Fruit fly (Drosophila melanogaster) whole organism, embryonic: Measurements from ENCODE around the gene Mnn1.

Experiments used
- Bgb ChIP-seq: fragments of 200-800 bp; sonication (Bioruptor generic); IDR thresholded peaks from 2 replicates; pipeline ENCODE4 v1.3.6; 2022; ENCODE audit warnings: missing biosample characterization, missing genetic modification characterization; ENCODE audit not compliant: partially characterized antibody
- CG10147 ChIP-seq: fragments of 200-800 bp; sonication (Bioruptor generic); optimal IDR thresholded peaks from 2 replicates; lab custom pipeline; 2019; ENCODE audit warnings: missing biosample characterization, mild to moderate bottlenecking, missing genetic modification characterization, moderate library complexity
- CG10321 ChIP-seq: fragments of 200-800 bp; sonication (Bioruptor generic); IDR thresholded peaks from 2 replicates; pipeline ENCODE4 v1.3.6; 2022; ENCODE audit warnings: missing biosample characterization, missing genetic modification characterization
- CG10543 ChIP-seq: fragments of 200-800 bp; sonication (Bioruptor generic); optimal IDR thresholded peaks from 3 replicates; lab custom pipeline; 2017; ENCODE audit warnings: missing biosample characterization, mild to moderate bottlenecking, missing genetic modification characterization, moderate library complexity
- CG11247 ChIP-seq: fragments of 200-800 bp; sonication (Bioruptor generic); IDR thresholded peaks from 2 replicates; pipeline ENCODE4 v1.3.6; 2022; ENCODE audit warnings: missing biosample characterization, missing genetic modification characterization
- CG11456 ChIP-seq: fragments of 200-800 bp; sonication (Bioruptor generic); IDR thresholded peaks from 3 replicates; pipeline ENCODE4 v1.3.6; 2022; ENCODE audit warnings: missing biosample characterization, missing genetic modification characterization
- CG12744 ChIP-seq: fragments of 200-800 bp; sonication (Bioruptor generic); optimal IDR thresholded peaks from 2 replicates; lab custom pipeline; 2016; ENCODE audit warnings: missing biosample characterization, missing genetic modification characterization
- CG13123 ChIP-seq: fragments of 200-800 bp; sonication (Bioruptor generic); optimal IDR thresholded peaks from 2 replicates; lab custom pipeline; 2016; ENCODE audit warnings: missing biosample characterization, missing genetic modification characterization
- CG14441 ChIP-seq: fragments of 200-800 bp; sonication (Bioruptor generic); IDR thresholded peaks from 2 replicates; pipeline ENCODE4 v1.3.6; 2022; ENCODE audit warnings: missing biosample characterization, missing genetic modification characterization
- CG14860 ChIP-seq: fragments of 200-800 bp; sonication (Bioruptor generic); IDR thresholded peaks from 3 replicates; pipeline ENCODE4 v1.3.6; 2022; ENCODE audit warnings: missing biosample characterization, missing genetic modification characterization; ENCODE audit not compliant: partially characterized antibody
- CG1529 ChIP-seq: fragments of 200-800 bp; sonication (Bioruptor generic); optimal IDR thresholded peaks from 3 replicates; lab custom pipeline; 2018; ENCODE audit warnings: missing biosample characterization, missing genetic modification characterization
- CG16779 ChIP-seq: fragments of 200-800 bp; sonication (Bioruptor generic); IDR thresholded peaks from 2 replicates; pipeline ENCODE4 v1.3.6; 2022; ENCODE audit warnings: missing biosample characterization, missing genetic modification characterization
- CG17912 ChIP-seq: fragments of 200-800 bp; sonication (Bioruptor generic); optimal IDR thresholded peaks from 2 replicates; lab custom pipeline; 2018; ENCODE audit warnings: missing biosample characterization, mild to moderate bottlenecking, missing genetic modification characterization
- CG1832 ChIP-seq: fragments of 200-800 bp; sonication (Bioruptor generic); optimal IDR thresholded peaks from 2 replicates; lab custom pipeline; 2017; ENCODE audit warnings: missing biosample characterization, mild to moderate bottlenecking, missing genetic modification characterization, inconsistent platforms
- CG18619 ChIP-seq: fragments of 200-800 bp; sonication (Bioruptor generic); optimal IDR thresholded peaks from 3 replicates; lab custom pipeline; 2017; ENCODE audit warnings: missing biosample characterization, mild to moderate bottlenecking, missing genetic modification characterization
- CG2712 ChIP-seq: fragments of 200-800 bp; optimal IDR thresholded peaks from 3 replicates; lab custom pipeline; 2019; ENCODE audit warnings: missing biosample characterization, mild to moderate bottlenecking, missing genetic modification characterization, moderate library complexity
- CG31224 ChIP-seq: fragments of 200-800 bp; sonication (Bioruptor generic); IDR thresholded peaks from 2 replicates; pipeline ENCODE4 v1.3.6; 2022; ENCODE audit warnings: missing biosample characterization, missing genetic modification characterization
- CG31441 ChIP-seq: fragments of 200-800 bp; sonication (Bioruptor generic); IDR thresholded peaks from 2 replicates; pipeline ENCODE4 v1.3.6; 2022; ENCODE audit warnings: missing biosample characterization, missing genetic modification characterization
- CG33213 ChIP-seq: fragments of 200-800 bp; sonication (Bioruptor generic); optimal IDR thresholded peaks from 3 replicates; lab custom pipeline; 2016; ENCODE audit warnings: missing biosample characterization, missing genetic modification characterization
- CG34224 ChIP-seq: fragments of 200-800 bp; sonication (Bioruptor generic); IDR thresholded peaks from 3 replicates; pipeline ENCODE4 v1.3.6; 2022; ENCODE audit warnings: missing biosample characterization, missing genetic modification characterization; ENCODE audit not compliant: partially characterized antibody
- CG34422 ChIP-seq: fragments of 200-800 bp; sonication (Bioruptor generic); IDR thresholded peaks from 3 replicates; pipeline ENCODE4 v1.3.6; 2022; ENCODE audit warnings: missing biosample characterization, missing genetic modification characterization
- CG3995 ChIP-seq: fragments of 200-800 bp; sonication (Bioruptor generic); optimal IDR thresholded peaks from 3 replicates; lab custom pipeline; 2016; ENCODE audit warnings: missing biosample characterization, missing genetic modification characterization
- CG4617 ChIP-seq: fragments of 200-800 bp; sonication (Bioruptor generic); optimal IDR thresholded peaks from 3 replicates; lab custom pipeline; 2016; ENCODE audit warnings: missing biosample characterization, missing genetic modification characterization, borderline replicate concordance
- CG7745 ChIP-seq: fragments of 200-800 bp; sonication (Bioruptor generic); optimal IDR thresholded peaks from 2 replicates; lab custom pipeline; 2018; ENCODE audit warnings: missing biosample characterization, mild to moderate bottlenecking, missing genetic modification characterization, moderate library complexity
- CG8765 ChIP-seq: fragments of 200-800 bp; sonication (Bioruptor generic); IDR thresholded peaks from 2 replicates; pipeline ENCODE4 v1.3.6; 2022; ENCODE audit warnings: missing biosample characterization, missing genetic modification characterization
- CG8924 ChIP-seq: fragments of 200-800 bp; optimal IDR thresholded peaks from 3 replicates; lab custom pipeline; 2019; ENCODE audit warnings: missing biosample characterization, mild to moderate bottlenecking, missing genetic modification characterization, moderate library complexity
- Doc2 ChIP-seq: fragments of 200-800 bp; sonication (Bioruptor generic); IDR thresholded peaks from 2 replicates; pipeline ENCODE4 v1.3.6; 2022; ENCODE audit warnings: missing biosample characterization, missing genetic modification characterization
- E2f1 ChIP-seq: fragments of 200-800 bp; sonication (Bioruptor generic); IDR thresholded peaks from 2 replicates; pipeline ENCODE4 v1.3.6; 2022; ENCODE audit warnings: missing biosample characterization, missing genetic modification characterization
- HLHmδ ChIP-seq: fragments of 200-800 bp; sonication (Bioruptor generic); optimal IDR thresholded peaks from 2 replicates; lab custom pipeline; 2018; ENCODE audit warnings: missing biosample characterization, mild to moderate bottlenecking, missing genetic modification characterization, moderate library complexity
- Hr3 ChIP-seq: fragments of 200-800 bp; sonication (Bioruptor generic); optimal IDR thresholded peaks from 3 replicates; lab custom pipeline; 2016; ENCODE audit warnings: missing biosample characterization, missing genetic modification characterization
- Hr39 ChIP-seq: fragments of >200 bp; optimal IDR thresholded peaks from 2 replicates; lab custom pipeline; 2017
- Meics ChIP-seq: fragments of 200-800 bp; sonication (Bioruptor generic); optimal IDR thresholded peaks from 2 replicates; lab custom pipeline; 2017; ENCODE audit warnings: missing biosample characterization, mild to moderate bottlenecking, missing genetic modification characterization
- Sox102F ChIP-seq: fragments of 200-800 bp; sonication (Bioruptor generic); optimal IDR thresholded peaks from 2 replicates; lab custom pipeline; 2018; ENCODE audit warnings: missing biosample characterization, mild to moderate bottlenecking, missing genetic modification characterization, moderate library complexity
- Stat92E ChIP-seq, 3 experiments: fragments of >200 bp in 2 of 3; fragments of 200-800 bp in 1 of 3; sonication (Bioruptor generic) in 1 of 3; optimal IDR thresholded peaks; 2 replicates each; lab custom pipeline; 2017 to 2019; ENCODE audit warnings: missing biosample characterization in 3 of 3, missing genetic modification characterization in 3 of 3, mild to moderate bottlenecking in 1 of 3, moderate library complexity in 1 of 3
- btn ChIP-seq: fragments of 200-800 bp; sonication (Bioruptor generic); optimal IDR thresholded peaks from 2 replicates; lab custom pipeline; 2016; ENCODE audit warnings: missing biosample characterization, missing genetic modification characterization
- cad ChIP-seq: fragments of >200 bp; optimal IDR thresholded peaks from 2 replicates; lab custom pipeline; 2017; ENCODE audit warnings: missing biosample characterization, missing genetic modification characterization
- cato ChIP-seq: fragments of 200-800 bp; sonication (Bioruptor generic); optimal IDR thresholded peaks from 2 replicates; lab custom pipeline; 2016; ENCODE audit warnings: missing biosample characterization, missing genetic modification characterization, borderline replicate concordance
- gt ChIP-seq: fragments of 200-800 bp; sonication (Bioruptor generic); IDR thresholded peaks from 2 replicates; pipeline ENCODE4 v1.3.6; 2022; ENCODE audit warnings: missing biosample characterization, missing genetic modification characterization
- jing ChIP-seq: fragments of 200-800 bp; sonication (Bioruptor generic); optimal IDR thresholded peaks from 2 replicates; lab custom pipeline; 2018; ENCODE audit warnings: missing biosample characterization, mild to moderate bottlenecking, missing genetic modification characterization
- odd ChIP-seq: fragments of 200-800 bp; sonication (Bioruptor generic); optimal IDR thresholded peaks from 2 replicates; lab custom pipeline; 2017; ENCODE audit warnings: missing biosample characterization, mild to moderate bottlenecking, missing genetic modification characterization
- onecut ChIP-seq: fragments of 200-800 bp; sonication (Bioruptor generic); IDR thresholded peaks from 2 replicates; pipeline ENCODE4 v1.3.6; 2022; ENCODE audit warnings: missing biosample characterization, missing genetic modification characterization
- pb ChIP-seq: fragments of 200-800 bp; sonication (Bioruptor generic); optimal IDR thresholded peaks from 3 replicates; lab custom pipeline; 2016; ENCODE audit warnings: missing biosample characterization, missing genetic modification characterization
- pzg ChIP-seq: fragments of 200-800 bp; sonication (Bioruptor generic); optimal IDR thresholded peaks from 3 replicates; lab custom pipeline; 2018; ENCODE audit warnings: missing biosample characterization, mild to moderate bottlenecking, missing genetic modification characterization, moderate library complexity
- sd ChIP-seq: fragments of 200-800 bp; sonication (Bioruptor generic); optimal IDR thresholded peaks from 3 replicates; lab custom pipeline; 2018; ENCODE audit warnings: missing biosample characterization, mild to moderate bottlenecking, missing genetic modification characterization, moderate library complexity
- seq ChIP-seq: fragments of 200-800 bp; sonication (Bioruptor generic); IDR thresholded peaks from 2 replicates; pipeline ENCODE4 v1.3.6; 2022; ENCODE audit warnings: missing biosample characterization, missing genetic modification characterization
- tna ChIP-seq: fragments of 200-800 bp; sonication (Bioruptor generic); IDR thresholded peaks from 2 replicates; pipeline ENCODE4 v1.3.6; 2022; ENCODE audit warnings: missing biosample characterization, missing genetic modification characterization; ENCODE audit not compliant: partially characterized antibody
- unc-4 ChIP-seq: fragments of 200-800 bp; sonication (Bioruptor generic); IDR thresholded peaks from 2 replicates; pipeline ENCODE4 v1.3.6; 2022; ENCODE audit warnings: missing biosample characterization, missing genetic modification characterization; ENCODE audit not compliant: partially characterized antibody
- yki ChIP-seq: fragments of >200 bp; optimal IDR thresholded peaks from 3 replicates; lab custom pipeline; 2018
- zfh1 ChIP-seq: fragments of 200-800 bp; sonication (Bioruptor generic); IDR thresholded peaks from 3 replicates; pipeline ENCODE4 v1.3.6; 2022; ENCODE audit warnings: missing biosample characterization, missing genetic modification characterization
- zfh2 ChIP-seq: fragments of 200-800 bp; sonication (Bioruptor generic); optimal IDR thresholded peaks from 2 replicates; lab custom pipeline; 2016; ENCODE audit warnings: missing biosample characterization, missing genetic modification characterization

Gene Mnn1

dm6 chr2L:7049009-7049647 lies 7.0 kb upstream of the Mnn1 start (continued):
- TF ChIP-seq unc-4 (GFP tag; lab: Robert Waterston, UW), result peak; percentile 66
- TF ChIP-seq Hr3 (GFP tag; lab: Kevin White, UChicago), result no peak
- peak; percentile 44 for TF ChIP-seq onecut (GFP tag; lab: Robert Waterston, UW)
- TF ChIP-seq Meics (GFP tag; lab: Kevin White, UChicago), result peak; percentile 30
- no peak for TF ChIP-seq CG31224 (GFP tag; lab: Robert Waterston, UW)
- no peak for TF ChIP-seq Sox102F (GFP tag; lab: Kevin White, UChicago)
- peak; percentile 42 for TF ChIP-seq CG8924
- TF ChIP-seq CG14441 (GFP tag; lab: Robert Waterston, UW), result no peak
- TF ChIP-seq yki (lab: Kevin White, UChicago), result no peak
- TF ChIP-seq zfh2 (GFP tag; lab: Kevin White, UChicago), result no peak
- TF ChIP-seq tna, result peak; percentile 100
- peak; percentile 30 for TF ChIP-seq CG17912 (GFP tag; lab: Kevin White, UChicago)
- TF ChIP-seq CG13123 (GFP tag; lab: Kevin White, UChicago), result no peak
- no peak for TF ChIP-seq CG18619 (GFP tag; lab: Kevin White, UChicago)
- TF ChIP-seq btn, result no peak
- TF ChIP-seq CG10321 (GFP tag; lab: Robert Waterston, UW), result no peak
- TF ChIP-seq sd (tag; lab: Kevin White, UChicago), result peak; percentile 71
- TF ChIP-seq Hr39 (lab: Kevin White, UChicago), result no peak
- no peak for TF ChIP-seq CG1832
- peak; percentile 18; the same call in 1 of the 2 replicates for TF ChIP-seq CG8765 (GFP tag; lab: Robert Waterston, UW)
- TF ChIP-seq CG34422 (GFP tag; lab: Robert Waterston, UW), result 0 out of 3 replicates have a peak, but pooled peaks have one; percentile 25
- TF ChIP-seq CG3995, result peak; percentile 7
- TF ChIP-seq CG4617 (GFP tag; lab: Kevin White, UChicago), result no peak
- peak; percentile 78 for TF ChIP-seq seq
- TF ChIP-seq Doc2, result no peak
- peak; percentile 92 for TF ChIP-seq HLHmδ (GFP tag; lab: Kevin White, UChicago)
- TF ChIP-seq CG1529 (GFP tag; lab: Kevin White, UChicago), result no peak
- TF ChIP-seq jing (GFP tag; lab: Kevin White, UChicago), result no peak
- no peak for TF ChIP-seq pb (GFP tag; lab: Kevin White, UChicago)
- no peak for TF ChIP-seq Stat92E (GFP tag; optimal IDR thresholded peaks at IDR 0.05; lab: Kevin White, UChicago)
- no peak for TF ChIP-seq cad (GFP tag; lab: Kevin White, UChicago)
- TF ChIP-seq CG14860 (GFP tag; lab: Robert Waterston, UW), result peak; percentile 100
- no peak for TF ChIP-seq CG7745 (tag; lab: Kevin White, UChicago)
- TF ChIP-seq CG34224 (GFP tag; lab: Robert Waterston, UW), result peak; percentile 95
- TF ChIP-seq CG16779 (GFP tag; lab: Robert Waterston, UW), result no peak
- TF ChIP-seq CG2712 (tag; lab: Kevin White, UChicago), result peak; percentile 27
- TF ChIP-seq E2f1 (GFP tag; lab: Robert Waterston, UW), result no peak
- no peak for TF ChIP-seq CG11247
- no peak; the same call in 1 of the 2 replicates for TF ChIP-seq CG31441
- TF ChIP-seq CG33213 (GFP tag; lab: Kevin White, UChicago), result no peak
- no peak for TF ChIP-seq cato
- peak; percentile 2 for TF ChIP-seq CG10543 (GFP tag; lab: Kevin White, UChicago)
- TF ChIP-seq CG12744, result no peak
- TF ChIP-seq CG11456 (GFP tag; lab: Robert Waterston, UW), result 0 out of 3 replicates have a peak, but pooled peaks have one; percentile 53
- peak; percentile 15 for TF ChIP-seq odd (GFP tag; lab: Kevin White, UChicago)
- TF ChIP-seq pzg (GFP tag; lab: Kevin White, UChicago), result peak; percentile 23
- TF ChIP-seq gt, result no peak
- peak; percentile 42 for TF ChIP-seq CG10147 (GFP tag; lab: Kevin White, UChicago)
- no peak for TF ChIP-seq zfh1 (GFP tag; lab: Robert Waterston, UW)
- peak; percentile 99 for TF ChIP-seq Bgb (GFP tag; lab: Robert Waterston, UW)
